Worm (Caenorhabditis elegans) whole organism, L4/young adult: ENCODE results near the gene T16G1.9.

ENCODE experiments used
- W03F9.2 ChIP-seq: fragments of 150-350 bp; optimal IDR thresholded peaks from 2 replicates; lab custom pipeline; 2014; ENCODE audit warnings: missing biosample characterization, missing genetic modification characterization
- dao-5 ChIP-seq: sonication (generic microtip); optimal IDR thresholded peaks from 2 replicates; lab custom pipeline; 2016; ENCODE audit warnings: missing genotype, missing genetic modification characterization, moderate library complexity, missing compliant biosample characterization
- him-1 ChIP-seq: sonication (generic microtip); optimal IDR thresholded peaks from 2 replicates; lab custom pipeline; 2016; ENCODE audit warnings: missing genotype, missing genetic modification reagents, missing genetic modification characterization, missing compliant biosample characterization

The T16G1.9 gene

DNA sequence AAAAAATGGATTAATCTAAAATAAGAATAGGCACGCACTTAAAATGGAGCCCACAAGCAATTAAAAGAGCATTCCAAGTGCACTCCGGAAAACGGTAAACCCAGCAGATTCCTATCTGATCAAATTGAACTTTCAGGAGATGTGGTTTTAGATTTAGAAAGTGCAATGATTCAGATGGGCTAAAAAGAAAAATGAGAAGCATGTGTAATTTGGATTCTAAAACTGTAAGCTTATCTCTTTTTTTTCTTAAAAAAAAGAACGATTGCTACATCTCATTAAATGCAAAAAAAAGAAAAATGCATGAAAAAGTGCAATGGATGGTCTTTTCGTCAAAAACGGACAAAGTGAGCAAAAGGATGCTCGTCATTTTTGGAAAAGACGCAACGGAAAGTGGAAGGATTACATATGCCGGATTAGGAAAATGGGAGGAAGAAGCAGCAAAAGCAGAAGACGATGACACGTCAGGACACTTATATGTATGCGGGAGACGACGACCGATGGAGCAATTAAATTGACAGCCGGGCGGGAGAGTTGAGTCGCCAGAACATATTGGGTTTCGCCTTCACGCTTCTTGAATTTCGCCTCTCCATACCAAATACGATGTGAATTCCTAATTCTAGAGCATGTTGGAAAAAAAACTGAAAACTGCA lies 52.0 kb downstream of the T16G1.9 start:
- no peak for TF ChIP-seq W03F9.2 (tag; lab: Kevin White, UChicago)
- TF ChIP-seq him-1 (tag; lab: Kevin White, UChicago), result no peak
- no peak for TF ChIP-seq dao-5 (tag; lab: Kevin White, UChicago)

DNA sequence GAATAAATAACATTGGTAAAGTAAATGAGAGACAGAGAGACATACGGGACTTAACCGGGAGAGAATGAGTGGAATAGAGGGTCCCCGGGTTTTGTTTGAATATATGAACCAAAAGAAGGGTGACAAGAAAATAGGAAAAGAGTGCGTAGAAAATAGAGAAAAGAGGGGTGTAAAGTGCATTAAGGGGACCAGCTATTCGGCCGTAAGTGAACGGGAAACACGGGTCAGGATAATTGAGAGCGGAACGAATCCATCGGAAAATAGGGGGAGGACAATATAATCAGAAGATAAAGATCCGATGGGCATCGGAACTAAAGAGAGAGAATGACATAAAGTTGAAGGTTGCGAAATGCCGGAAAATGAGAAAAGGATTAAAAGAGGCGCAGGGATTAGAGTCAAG lies 53.3 kb downstream of the T16G1.9 start:
- TF ChIP-seq dao-5 (tag; lab: Kevin White, UChicago) (no peak), him-1 (tag; lab: Kevin White, UChicago) (no peak), W03F9.2 (tag; lab: Kevin White, UChicago) (no peak)

DNA sequence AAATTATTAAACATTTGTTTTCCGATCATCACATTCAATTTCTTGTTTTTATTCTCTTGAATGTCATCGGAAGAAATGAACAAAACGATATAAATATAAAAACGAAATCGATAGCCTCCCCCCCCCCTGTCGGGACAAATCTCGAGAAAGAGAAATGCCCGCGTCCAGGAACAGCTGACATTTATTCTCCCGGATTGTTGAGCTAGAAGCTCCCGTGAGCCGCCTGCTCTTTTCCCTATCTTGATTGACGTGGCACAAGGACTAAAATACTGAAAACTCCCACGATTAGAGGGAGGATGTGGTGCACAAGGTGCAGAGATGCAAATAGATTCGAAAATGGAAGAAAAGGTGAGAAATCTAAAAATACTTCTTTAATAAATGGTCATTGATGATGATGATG lies 53.8 kb downstream of the T16G1.9 start:
- TF ChIP-seq dao-5 (tag; lab: Kevin White, UChicago) (no peak), him-1 (tag; lab: Kevin White, UChicago) (no peak), W03F9.2 (tag; lab: Kevin White, UChicago) (no peak)
